Fruit fly (Drosophila melanogaster) S2 (cell line): ENCODE results near the gene CG32437.

Source experiments
- CG8478 ChIP-seq: fragments of >200 bp; optimal IDR thresholded peaks from 2 replicates; lab custom pipeline; 2018
- CTCF ChIP-seq, 2 experiments: fragments of >200 bp; optimal IDR thresholded peaks; 2 replicates each; lab custom pipeline; 2018

DNA sequence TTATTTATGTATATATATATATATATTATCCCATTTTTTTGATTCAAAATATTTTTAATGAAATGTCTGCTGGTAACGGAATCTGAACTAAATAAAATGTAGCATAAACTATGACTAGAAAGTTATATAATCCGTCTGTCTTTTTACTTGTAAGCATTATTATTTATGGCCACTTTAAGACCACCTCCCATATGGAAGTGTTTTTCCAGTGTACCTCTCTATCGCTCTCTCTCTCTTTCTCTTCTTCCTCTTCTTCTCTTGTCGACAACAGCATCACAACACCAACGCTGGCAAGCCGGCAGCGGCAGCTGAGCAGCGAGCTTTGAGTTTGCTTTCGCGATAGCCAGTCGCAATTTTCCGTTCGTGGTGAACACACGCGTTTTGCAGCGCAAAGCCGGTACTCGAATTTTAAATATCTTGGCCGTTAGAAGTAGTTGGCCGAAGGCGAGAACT is 24.7 kb downstream of the CG32437 start, which contains the start of gene rgn:
- TF ChIP-seq CG8478 (lab: Kevin White, UChicago) = no peak
- no peak for TF ChIP-seq CTCF (optimal IDR thresholded peaks at IDR 0.05; lab: Kevin White, UChicago)
